Worm (Caenorhabditis elegans) whole organism, L3 larva: ENCODE measurements around the gene tpst-1.

Source experiments
- ama-1 ChIP-seq: fragments of 150-350 bp; optimal IDR thresholded peaks from 2 replicates; lab custom pipeline; 2018
- fkh-10 ChIP-seq: sonication (generic microtip); optimal IDR thresholded peaks from 2 replicates; lab custom pipeline; 2017; ENCODE audit warnings: missing biosample characterization, missing genetic modification reagents, missing genetic modification characterization
- lin-39 ChIP-seq: fragments of 150-350 bp; optimal IDR thresholded peaks from 2 replicates; lab custom pipeline; 2018; ENCODE audit warnings: missing biosample characterization, missing genetic modification reagents, missing genetic modification characterization
- nhr-237 ChIP-seq: fragments of 150-350 bp; optimal IDR thresholded peaks from 2 replicates; lab custom pipeline; 2014; ENCODE audit warnings: missing biosample characterization, missing genetic modification characterization
- nhr-28 ChIP-seq: fragments of 150-350 bp; optimal IDR thresholded peaks from 2 replicates; lab custom pipeline; 2014; ENCODE audit warnings: missing biosample characterization, missing genetic modification characterization

ce11 chrIII:12702375-12702774 is 40.3 kb upstream of the tpst-1 start:
- TF ChIP-seq nhr-237 (tag; lab: Kevin White, UChicago) = no peak
- no peak for TF ChIP-seq lin-39 (tag; lab: Kevin White, UChicago)
- TF ChIP-seq fkh-10 (GFP tag; lab: Kevin White, UChicago) = no peak
- TF ChIP-seq ama-1 (lab: Kevin White, UChicago) = no peak
- no peak for TF ChIP-seq nhr-28 (tag; lab: Kevin White, UChicago)
